Worm (Caenorhabditis elegans) whole organism, midembryonic: ENCODE results near the gene sdz-1.

Experiments
- T22C8.4 ChIP-seq: fragments of 200-800 bp; sonication (Bioruptor generic); IDR thresholded peaks from 2 replicates; pipeline ENCODE4 v1.3.6; 2022; ENCODE audit warnings: missing genetic modification characterization, missing compliant biosample characterization
- cog-1 ChIP-seq: sonication (generic microtip); optimal IDR thresholded peaks from 2 replicates; lab custom pipeline; 2016; ENCODE audit warnings: missing genetic modification characterization, missing compliant biosample characterization
- klf-2 ChIP-seq: fragments of 200-800 bp; sonication (Bioruptor generic); conservative IDR thresholded peaks from 2 replicates; pipeline ENCODE4 v1.3.6; 2022; ENCODE audit warnings: missing genetic modification reagents, missing genetic modification characterization, missing compliant biosample characterization
- med-1 ChIP-seq: sonication (generic microtip); optimal IDR thresholded peaks from 2 replicates; lab custom pipeline; 2017; ENCODE audit warnings: missing genetic modification characterization, mild to moderate bottlenecking, missing compliant biosample characterization, antibody characterized with exemption, missing genetic modification reagents; ENCODE audit not compliant: insufficient read depth
- ref-1 ChIP-seq: fragments of 200-800 bp; sonication (Bioruptor generic); conservative IDR thresholded peaks from 2 replicates; pipeline ENCODE4 v1.3.6; 2022; ENCODE audit warnings: missing genetic modification reagents, missing genetic modification characterization, missing compliant biosample characterization
- ztf-23 ChIP-seq: fragments of 200-800 bp; sonication (Bioruptor generic); IDR thresholded peaks from 2 replicates; pipeline ENCODE4 v1.3.6; 2022; ENCODE audit warnings: missing genetic modification reagents, missing genetic modification characterization, missing compliant biosample characterization
- ztf-29 ChIP-seq: fragments of 200-800 bp; sonication (Bioruptor generic); IDR thresholded peaks from 2 replicates; pipeline ENCODE4 v1.3.6; 2022; ENCODE audit warnings: missing genetic modification reagents, missing genetic modification characterization, missing compliant biosample characterization

DNA sequence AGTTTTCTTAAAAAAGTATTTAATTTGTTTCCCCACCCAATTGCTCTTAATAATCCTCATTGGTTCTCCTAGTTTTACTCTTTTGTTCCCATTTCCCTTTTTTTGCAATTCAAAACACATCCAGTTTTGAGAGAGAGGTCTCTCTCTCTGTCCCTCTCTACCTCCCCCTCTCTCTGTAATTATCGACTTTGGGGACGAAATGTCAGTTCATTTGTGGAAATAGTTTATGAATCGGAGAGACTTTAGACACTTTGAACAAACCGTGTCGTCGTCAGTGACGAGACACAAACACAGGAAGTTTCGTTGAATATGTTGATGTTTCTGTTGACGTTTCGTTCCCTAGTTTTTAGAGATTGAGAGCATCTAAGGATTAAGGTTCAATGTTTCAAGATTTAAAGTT lies 37.0 kb downstream of the sdz-1 start:
- TF ChIP-seq ztf-23 (no peak), ztf-29 (no peak), cog-1 (no peak), ref-1 (GFP tag; lab: Robert Waterston, UW) (no peak), med-1 (GFP tag; lab: Kevin White, UChicago) (no peak), T22C8.4 (GFP tag; lab: Robert Waterston, UW) (no peak), klf-2 (GFP tag; lab: Robert Waterston, UW) (no peak)
